Fruit fly (Drosophila melanogaster) whole organism, embryonic: ENCODE results near the gene Dbx.

ENCODE experiments used
- CG10209 ChIP-seq: fragments of 200-800 bp; sonication (Bioruptor generic); optimal IDR thresholded peaks from 3 replicates; lab custom pipeline; 2017; ENCODE audit warnings: missing biosample characterization, mild to moderate bottlenecking, missing genetic modification characterization, missing genetic modification reagents
- CG10267 ChIP-seq: fragments of 200-800 bp; sonication (Bioruptor generic); optimal IDR thresholded peaks from 2 replicates; lab custom pipeline; 2018; ENCODE audit warnings: missing biosample characterization, mild to moderate bottlenecking, missing genetic modification characterization, moderate library complexity
- CG12391 ChIP-seq: fragments of 200-800 bp; sonication (Bioruptor generic); optimal IDR thresholded peaks from 3 replicates; lab custom pipeline; 2018; ENCODE audit warnings: missing biosample characterization, mild to moderate bottlenecking, missing genetic modification characterization, moderate library complexity
- CG14014 ChIP-seq: fragments of 200-800 bp; sonication (Bioruptor generic); IDR thresholded peaks from 2 replicates; pipeline ENCODE4 v1.3.6; 2022; ENCODE audit warnings: missing biosample characterization, missing genetic modification characterization
- CG2889 ChIP-seq: fragments of 200-800 bp; sonication (Bioruptor generic); IDR thresholded peaks from 3 replicates; pipeline ENCODE4 v1.3.6; 2022; ENCODE audit warnings: missing biosample characterization, missing genetic modification characterization
- CG30403 ChIP-seq: fragments of 200-800 bp; sonication (Bioruptor generic); optimal IDR thresholded peaks from 3 replicates; lab custom pipeline; 2016; ENCODE audit warnings: missing biosample characterization, missing genetic modification characterization
- CG3065 ChIP-seq: fragments of 200-800 bp; sonication (Bioruptor generic); optimal IDR thresholded peaks from 2 replicates; lab custom pipeline; 2016; ENCODE audit warnings: missing biosample characterization, missing genetic modification characterization
- CG31365 ChIP-seq: fragments of 200-800 bp; sonication (Bioruptor generic); optimal IDR thresholded peaks from 2 replicates; lab custom pipeline; 2018; ENCODE audit warnings: missing biosample characterization, mild to moderate bottlenecking, missing genetic modification characterization
- CG34376 ChIP-seq: fragments of 200-800 bp; sonication (Bioruptor generic); optimal IDR thresholded peaks from 2 replicates; lab custom pipeline; 2018; ENCODE audit warnings: missing biosample characterization, mild to moderate bottlenecking, missing genetic modification characterization
- CG42726 ChIP-seq: fragments of 200-800 bp; sonication (Bioruptor generic); IDR thresholded peaks from 2 replicates; pipeline ENCODE4 v1.3.6; 2022; ENCODE audit warnings: missing biosample characterization, missing genetic modification characterization; ENCODE audit not compliant: partially characterized antibody
- CG5953 ChIP-seq: fragments of 200-800 bp; sonication (Bioruptor generic); IDR thresholded peaks from 2 replicates; pipeline ENCODE4 v1.3.6; 2022; ENCODE audit warnings: missing biosample characterization, missing genetic modification characterization
- CG6683 ChIP-seq: fragments of 200-800 bp; sonication (Bioruptor generic); optimal IDR thresholded peaks from 2 replicates; lab custom pipeline; 2017; ENCODE audit warnings: missing biosample characterization, mild to moderate bottlenecking, missing genetic modification characterization, missing genetic modification reagents
- CG7928 ChIP-seq: fragments of 200-800 bp; sonication (Bioruptor generic); optimal IDR thresholded peaks from 2 replicates; lab custom pipeline; 2017; ENCODE audit warnings: missing biosample characterization, mild to moderate bottlenecking, missing genetic modification characterization
- CG8359 ChIP-seq: fragments of 200-800 bp; sonication (Bioruptor generic); optimal IDR thresholded peaks from 2 replicates; lab custom pipeline; 2017; ENCODE audit warnings: missing biosample characterization, mild to moderate bottlenecking, missing genetic modification characterization, borderline replicate concordance
- CG9609 ChIP-seq: fragments of 200-800 bp; sonication (Bioruptor generic); optimal IDR thresholded peaks from 3 replicates; lab custom pipeline; 2016; ENCODE audit warnings: missing biosample characterization, missing genetic modification characterization
- Dll ChIP-seq: fragments of 200-800 bp; sonication (Bioruptor generic); IDR thresholded peaks from 4 replicates; pipeline ENCODE4 v1.3.6; 2022; ENCODE audit warnings: missing biosample characterization, missing genetic modification characterization; ENCODE audit not compliant: partially characterized antibody
- Doc2 ChIP-seq: fragments of 200-800 bp; sonication (Bioruptor generic); IDR thresholded peaks from 2 replicates; pipeline ENCODE4 v1.3.6; 2022; ENCODE audit warnings: missing biosample characterization, missing genetic modification characterization
- E2f2 ChIP-seq: fragments of 200-800 bp; sonication (Bioruptor generic); IDR thresholded peaks from 2 replicates; pipeline ENCODE4 v1.3.6; 2022; ENCODE audit warnings: missing biosample characterization, missing genetic modification characterization
- Ets65A ChIP-seq: fragments of 200-800 bp; sonication (Bioruptor generic); peaks from one replicate; lab custom pipeline; 2016; ENCODE audit warnings: missing biosample characterization, missing genetic modification characterization
- HLHmδ ChIP-seq: fragments of 200-800 bp; sonication (Bioruptor generic); optimal IDR thresholded peaks from 2 replicates; lab custom pipeline; 2018; ENCODE audit warnings: missing biosample characterization, mild to moderate bottlenecking, missing genetic modification characterization, moderate library complexity
- HmgZ ChIP-seq: fragments of 200-800 bp; sonication (Bioruptor generic); optimal IDR thresholded peaks from 2 replicates; lab custom pipeline; 2018; ENCODE audit warnings: missing biosample characterization, mild to moderate bottlenecking, missing genetic modification characterization
- Hsf ChIP-seq: fragments of 200-800 bp; sonication (Bioruptor generic); optimal IDR thresholded peaks from 3 replicates; lab custom pipeline; 2016; ENCODE audit warnings: missing biosample characterization, missing genetic modification characterization
- Max ChIP-seq: fragments of 200-800 bp; sonication (Bioruptor generic); optimal IDR thresholded peaks from 2 replicates; lab custom pipeline; 2016; ENCODE audit warnings: missing biosample characterization, mild to moderate bottlenecking, missing genetic modification characterization
- Myb ChIP-seq: fragments of 200-800 bp; sonication (Bioruptor generic); optimal IDR thresholded peaks from 2 replicates; lab custom pipeline; 2016; ENCODE audit warnings: missing biosample characterization, missing genetic modification characterization
- Nf-YA ChIP-seq: fragments of 200-800 bp; sonication (Bioruptor generic); IDR thresholded peaks from 2 replicates; pipeline ENCODE4 v1.3.6; 2022; ENCODE audit warnings: missing biosample characterization, missing genetic modification characterization
- Rfx ChIP-seq: fragments of 200-800 bp; sonication (Bioruptor generic); IDR thresholded peaks from 2 replicates; pipeline ENCODE4 v1.3.6; 2022; ENCODE audit warnings: missing biosample characterization, missing genetic modification characterization
- aop ChIP-seq: fragments of 200-800 bp; sonication (Bioruptor generic); IDR thresholded peaks from 2 replicates; pipeline ENCODE4 v1.3.6; 2022; ENCODE audit warnings: missing biosample characterization, missing genetic modification characterization
- bowl ChIP-seq: fragments of 200-800 bp; sonication (Bioruptor generic); IDR thresholded peaks from 2 replicates; pipeline ENCODE4 v1.3.6; 2022; ENCODE audit warnings: missing biosample characterization, missing genetic modification characterization
- chif ChIP-seq, 2 experiments: fragments of 200-800 bp; sonication (Bioruptor generic); optimal IDR thresholded peaks; 3 replicates each; lab custom pipeline; 2016; ENCODE audit warnings: missing biosample characterization in 2 of 2, missing genetic modification characterization in 2 of 2
- croc ChIP-seq: fragments of 200-800 bp; sonication (Bioruptor generic); conservative IDR thresholded peaks from 3 replicates; pipeline ENCODE4 v1.3.6; 2022; ENCODE audit warnings: missing biosample characterization, missing genetic modification characterization
- da ChIP-seq: fragments of 200-800 bp; sonication (Bioruptor generic); optimal IDR thresholded peaks from 2 replicates; lab custom pipeline; 2016; ENCODE audit warnings: missing biosample characterization, missing genetic modification characterization
- dysf ChIP-seq: fragments of 200-800 bp; sonication (Bioruptor generic); IDR thresholded peaks from 3 replicates; pipeline ENCODE4 v1.3.6; 2022; ENCODE audit warnings: missing biosample characterization, missing genetic modification characterization
- ems ChIP-seq: fragments of 200-800 bp; sonication (Bioruptor generic); optimal IDR thresholded peaks from 3 replicates; lab custom pipeline; 2016; ENCODE audit warnings: missing biosample characterization, missing genetic modification characterization
- fd96Cb ChIP-seq: fragments of 200-800 bp; sonication (Bioruptor generic); optimal IDR thresholded peaks from 2 replicates; lab custom pipeline; 2018; ENCODE audit warnings: missing biosample characterization, mild to moderate bottlenecking, missing genetic modification characterization, moderate library complexity
- ftz-f1 ChIP-seq: fragments of 200-800 bp; sonication (Bioruptor generic); optimal IDR thresholded peaks from 2 replicates; lab custom pipeline; 2016; ENCODE audit warnings: missing biosample characterization, missing genetic modification characterization
- fu2 ChIP-seq: fragments of 200-800 bp; sonication (Bioruptor generic); optimal IDR thresholded peaks from 2 replicates; lab custom pipeline; 2016; ENCODE audit warnings: missing biosample characterization, missing genetic modification characterization
- gce ChIP-seq: fragments of 200-800 bp; sonication (Bioruptor generic); IDR thresholded peaks from 3 replicates; pipeline ENCODE4 v1.3.6; 2022; ENCODE audit warnings: missing biosample characterization, missing genetic modification characterization
- grn ChIP-seq: fragments of 200-800 bp; sonication (Bioruptor generic); optimal IDR thresholded peaks from 3 replicates; lab custom pipeline; 2017; ENCODE audit warnings: missing biosample characterization, missing genetic modification characterization
- ind ChIP-seq: fragments of 200-800 bp; sonication (Bioruptor generic); optimal IDR thresholded peaks from 3 replicates; lab custom pipeline; 2016; ENCODE audit warnings: missing biosample characterization, missing genetic modification characterization
- lab ChIP-seq: fragments of 200-800 bp; sonication (Bioruptor generic); optimal IDR thresholded peaks from 3 replicates; lab custom pipeline; 2017; ENCODE audit warnings: missing biosample characterization, missing genetic modification characterization, mild to moderate bottlenecking, moderate library complexity, missing genetic modification reagents
- lilli ChIP-seq: fragments of 200-800 bp; sonication (Bioruptor generic); optimal IDR thresholded peaks from 3 replicates; lab custom pipeline; 2016; ENCODE audit warnings: missing biosample characterization, missing genetic modification characterization
- maf-S ChIP-seq: fragments of 200-800 bp; sonication (Bioruptor generic); optimal IDR thresholded peaks from 2 replicates; lab custom pipeline; 2016; ENCODE audit warnings: missing biosample characterization, missing genetic modification characterization
- nerfin-1 ChIP-seq: fragments of 200-800 bp; sonication (Bioruptor generic); optimal IDR thresholded peaks from 3 replicates; lab custom pipeline; 2019; ENCODE audit warnings: missing biosample characterization, mild to moderate bottlenecking, missing genetic modification characterization, moderate library complexity
- otp ChIP-seq: fragments of 200-800 bp; sonication (Bioruptor generic); IDR thresholded peaks from 3 replicates; pipeline ENCODE4, ENCODE4 v1.3.6; 2022; ENCODE audit warnings: missing biosample characterization, missing genetic modification characterization
- pnt ChIP-seq: fragments of 200-800 bp; sonication (Bioruptor generic); optimal IDR thresholded peaks from 3 replicates; lab custom pipeline; 2016; ENCODE audit warnings: missing biosample characterization, missing genetic modification characterization
- pzg ChIP-seq: fragments of 200-800 bp; sonication (Bioruptor generic); optimal IDR thresholded peaks from 3 replicates; lab custom pipeline; 2018; ENCODE audit warnings: missing biosample characterization, mild to moderate bottlenecking, missing genetic modification characterization, moderate library complexity
- row ChIP-seq: fragments of 200-800 bp; sonication (Bioruptor generic); IDR thresholded peaks from 3 replicates; pipeline ENCODE4 v1.3.6; 2022; ENCODE audit warnings: missing biosample characterization, missing genetic modification characterization
- slou ChIP-seq: fragments of 200-800 bp; sonication (Bioruptor generic); optimal IDR thresholded peaks from 3 replicates; lab custom pipeline; 2016; ENCODE audit warnings: missing biosample characterization, missing genetic modification characterization
- stwl ChIP-seq: fragments of 200-800 bp; sonication (Bioruptor generic); optimal IDR thresholded peaks from 3 replicates; lab custom pipeline; 2018; ENCODE audit warnings: missing biosample characterization, mild to moderate bottlenecking, missing genetic modification characterization, moderate library complexity
- wor ChIP-seq: fragments of 200-800 bp; sonication (Bioruptor generic); IDR thresholded peaks from 2 replicates; pipeline ENCODE4 v1.3.6; 2022; ENCODE audit warnings: missing biosample characterization, missing genetic modification characterization
- yki ChIP-seq: fragments of >200 bp; optimal IDR thresholded peaks from 3 replicates; lab custom pipeline; 2018
- zen ChIP-seq: fragments of 200-800 bp; sonication (Bioruptor generic); optimal IDR thresholded peaks from 3 replicates; lab custom pipeline; 2018; ENCODE audit warnings: missing biosample characterization, mild to moderate bottlenecking, missing genetic modification characterization, moderate library complexity
- zen2 ChIP-seq: fragments of 200-800 bp; sonication (Bioruptor generic); IDR thresholded peaks from 3 replicates; pipeline ENCODE4 v1.3.6; 2022; ENCODE audit warnings: missing biosample characterization, missing genetic modification characterization; ENCODE audit not compliant: partially characterized antibody

Dbx gene

dm6 chr3L:1884652-1885051, 36.5 kb upstream of the Dbx start, which contains the start of gene Aprt (continued):
- peak; percentile 59 for TF ChIP-seq grn (GFP tag; lab: Kevin White, UChicago)
- TF ChIP-seq da (GFP tag; lab: Kevin White, UChicago), result no peak
- no peak for TF ChIP-seq CG14014 (GFP tag; lab: Robert Waterston, UW)
- TF ChIP-seq ems (GFP tag; lab: Kevin White, UChicago), result no peak
- TF ChIP-seq Max (GFP tag; lab: Kevin White, UChicago), result peak; percentile 8
- TF ChIP-seq Doc2 (GFP tag; lab: Robert Waterston, UW), result no peak
- TF ChIP-seq croc (GFP tag; lab: Robert Waterston, UW), result no peak
- no peak for TF ChIP-seq Myb (GFP tag; lab: Kevin White, UChicago)
- no peak for TF ChIP-seq slou (GFP tag; lab: Kevin White, UChicago)
- no peak for TF ChIP-seq pnt (GFP tag; lab: Kevin White, UChicago)
- TF ChIP-seq CG12391 (tag; lab: Kevin White, UChicago), result no peak
- TF ChIP-seq dysf (GFP tag; lab: Robert Waterston, UW), result no peak
- peak; percentile 59 for TF ChIP-seq HLHmδ (GFP tag; lab: Kevin White, UChicago)
- TF ChIP-seq zen (tag; lab: Kevin White, UChicago), result no peak
- TF ChIP-seq ind, result no peak
- TF ChIP-seq CG8359 (GFP tag; lab: Kevin White, UChicago), result no peak
- no peak for TF ChIP-seq Rfx (GFP tag; lab: Robert Waterston, UW)
- peak; percentile 81 for TF ChIP-seq Dll (GFP tag; lab: Robert Waterston, UW)
- TF ChIP-seq wor (GFP tag; lab: Robert Waterston, UW), result no peak
- no peak for TF ChIP-seq CG10209 (GFP tag; lab: Kevin White, UChicago)
- no peak for TF ChIP-seq aop (GFP tag; lab: Robert Waterston, UW)
- peak; percentile 96 for TF ChIP-seq E2f2 (GFP tag; lab: Robert Waterston, UW)
- TF ChIP-seq Nf-YA, result no peak
- peak; percentile 76 for TF ChIP-seq pzg (GFP tag; lab: Kevin White, UChicago)
- TF ChIP-seq lab, result no peak
- no peak for TF ChIP-seq maf-S (GFP tag; lab: Kevin White, UChicago)
- no peak for TF ChIP-seq nerfin-1 (tag; lab: Kevin White, UChicago)
- peak; percentile 34 for TF ChIP-seq CG10267 (tag; lab: Kevin White, UChicago)
- TF ChIP-seq CG31365 (tag; lab: Kevin White, UChicago), result no peak
- no peak for TF ChIP-seq Ets65A (GFP tag; lab: Kevin White, UChicago)
- TF ChIP-seq bowl (GFP tag; lab: Robert Waterston, UW), result no peak
- peak; percentile 16 for TF ChIP-seq HmgZ (tag; lab: Kevin White, UChicago)
- no peak for TF ChIP-seq fu2 (GFP tag; lab: Kevin White, UChicago)
- no peak for TF ChIP-seq CG3065
- TF ChIP-seq CG34376 (GFP tag; lab: Kevin White, UChicago), result peak; percentile 78
- peak; percentile 12 for TF ChIP-seq stwl (tag; lab: Kevin White, UChicago)
- peak; percentile 76 for TF ChIP-seq zen2 (GFP tag; lab: Robert Waterston, UW)
- TF ChIP-seq yki (lab: Kevin White, UChicago), result no peak
- TF ChIP-seq Hsf (GFP tag; lab: Kevin White, UChicago), result no peak
- TF ChIP-seq fd96Cb (tag; lab: Kevin White, UChicago), result no peak
- TF ChIP-seq lilli, result no peak
- TF ChIP-seq chif (GFP tag; optimal IDR thresholded peaks at IDR 0.05; lab: Kevin White, UChicago), result no peak
- no peak for TF ChIP-seq CG9609 (GFP tag; lab: Kevin White, UChicago)
- no peak for TF ChIP-seq CG42726 (GFP tag; lab: Robert Waterston, UW)
- no peak for TF ChIP-seq gce (GFP tag; lab: Robert Waterston, UW)
- no peak for TF ChIP-seq CG2889
- TF ChIP-seq otp (GFP tag; lab: Robert Waterston, UW), result no peak
- TF ChIP-seq CG6683, result no peak
- TF ChIP-seq ftz-f1, result peak; percentile 81
- TF ChIP-seq CG30403 (GFP tag; lab: Kevin White, UChicago), result no peak
- TF ChIP-seq row (GFP tag; lab: Robert Waterston, UW), result no peak; the same call in 2 of the 3 replicates
- TF ChIP-seq CG5953 (GFP tag; lab: Robert Waterston, UW), result no peak
- no peak for TF ChIP-seq CG7928
